Fruit fly (Drosophila melanogaster) S2 (cell line): ENCODE measurements around the gene CG15820.

Experiments used
- CG8478 ChIP-seq: fragments of >200 bp; optimal IDR thresholded peaks from 2 replicates; lab custom pipeline; 2018
- CTCF ChIP-seq, 2 experiments: fragments of >200 bp; optimal IDR thresholded peaks; 2 replicates each; lab custom pipeline; 2018

dm6 chr3L:2185630-2186029 lies 11.5 kb upstream of the CG15820 start, which contains the start of gene CG13810:
- TF ChIP-seq CG8478 = no peak
- no peak for TF ChIP-seq CTCF (optimal IDR thresholded peaks at IDR 0.05; lab: Kevin White, UChicago)
